Fruit fly (Drosophila melanogaster): ENCODE results near the gene RpL17.

RpL17 gene

DNA sequence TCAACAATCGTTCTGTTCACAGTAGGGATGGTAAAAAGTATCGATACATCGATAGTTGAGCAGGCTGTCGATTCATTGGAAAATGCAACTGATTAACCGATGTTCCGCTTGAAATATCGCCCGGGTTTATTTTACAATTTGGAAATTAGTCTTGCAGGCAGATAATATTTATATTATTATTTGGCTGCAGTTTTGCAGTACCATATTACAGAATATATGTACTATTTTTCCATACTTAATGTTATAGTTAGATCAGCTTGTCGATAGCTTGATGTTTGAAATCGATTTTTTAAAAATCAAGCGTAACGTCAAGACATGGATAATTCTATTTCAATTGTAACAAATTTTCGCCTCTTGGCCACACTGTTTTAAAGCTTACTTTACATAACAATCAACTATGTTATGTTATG lies 49.1 kb downstream of the RpL17 start, which contains the start of gene CG14442 (continued):
- peak; percentile 51 for TF ChIP-seq CG13424 (tag; optimal IDR thresholded peaks at IDR 0.05)
- no peak for TF ChIP-seq CG13123 (GFP tag; optimal IDR thresholded peaks at IDR 0.05)
- peak; percentile 18 for TF ChIP-seq CG16863 (GFP tag; optimal IDR thresholded peaks at IDR 0.05)
- peak; percentile 28; the same call in 1 of the 2 replicates for TF ChIP-seq ssp (GFP tag; IDR thresholded peaks at IDR 0.05)
- peak; percentile 29 for TF ChIP-seq CG13296 (GFP tag; optimal IDR thresholded peaks at IDR 0.05)
- no peak for TF ChIP-seq CG10979 (tag; optimal IDR thresholded peaks at IDR 0.05)
- no peak for TF ChIP-seq CG1832 (GFP tag; optimal IDR thresholded peaks at IDR 0.05)
- TF ChIP-seq tgo (GFP tag; IDR thresholded peaks at IDR 0.05) = no peak
- no peak for TF ChIP-seq H2.0 (GFP tag; IDR thresholded peaks at IDR 0.05)
- TF ChIP-seq NC2α (GFP tag; optimal IDR thresholded peaks at IDR 0.05) = no peak
- TF ChIP-seq Pdp1 (GFP tag; optimal IDR thresholded peaks at IDR 0.05) = peak; percentile 33 to 89
- TF ChIP-seq Bdp1 (GFP tag; optimal IDR thresholded peaks at IDR 0.05) = no peak
- no peak for TF ChIP-seq CG32772 (GFP tag; IDR thresholded peaks at IDR 0.05)
- no peak for TF ChIP-seq CG4707 (GFP tag; optimal IDR thresholded peaks at IDR 0.05)
- peak; percentile 31 for TF ChIP-seq Xbp1 (GFP tag; optimal IDR thresholded peaks at IDR 0.05)
- no peak for TF ChIP-seq CG2199 (GFP tag; IDR thresholded peaks at IDR 0.05)
- no peak for TF ChIP-seq CG4820 (GFP tag; optimal IDR thresholded peaks at IDR 0.05)
- peak; percentile 71 for TF ChIP-seq lilli (GFP tag; optimal IDR thresholded peaks at IDR 0.05)
- peak; percentile 46; the same call in 1 of the 2 replicates for TF ChIP-seq CG6689 (GFP tag; IDR thresholded peaks at IDR 0.05)
- TF ChIP-seq CG11456 (GFP tag; IDR thresholded peaks at IDR 0.05) = no peak
- TF ChIP-seq CG30020 (tag; optimal IDR thresholded peaks at IDR 0.05) = peak; percentile 56
- no peak for TF ChIP-seq Nf-YB (GFP tag; optimal IDR thresholded peaks at IDR 0.05)
- TF ChIP-seq CG3838 (GFP tag; optimal IDR thresholded peaks at IDR 0.05) = peak; percentile 4
- peak; percentile 65 for TF ChIP-seq Dp (GFP tag; optimal IDR thresholded peaks at IDR 0.05)
- TF ChIP-seq bab2 (GFP tag; optimal IDR thresholded peaks at IDR 0.05) = peak; percentile 9
- TF ChIP-seq CG10959 (GFP tag; IDR thresholded peaks at IDR 0.05) = no peak
- no peak for TF ChIP-seq Tbp (GFP tag; optimal IDR thresholded peaks at IDR 0.05)
- peak; percentile 29 for TF ChIP-seq CG8924 (tag; optimal IDR thresholded peaks at IDR 0.05)
- TF ChIP-seq CG33213 (GFP tag; optimal IDR thresholded peaks at IDR 0.05) = no peak
- TF ChIP-seq CG6272 (GFP tag; IDR thresholded peaks at IDR 0.05) = no peak
- TF ChIP-seq CG43689 (GFP tag; IDR thresholded peaks at IDR 0.05) = no peak
- no peak for TF ChIP-seq CG17802 (tag; optimal IDR thresholded peaks at IDR 0.05)
- no peak for TF ChIP-seq repo (GFP tag; optimal IDR thresholded peaks at IDR 0.05)
- no peak for TF ChIP-seq CG6813 (GFP tag; optimal IDR thresholded peaks at IDR 0.05)
- peak in 1 of 3 experiments; percentile 15 for TF ChIP-seq lola (GFP tag; optimal IDR thresholded peaks at IDR 0.05)
- TF ChIP-seq gcm (GFP tag; optimal IDR thresholded peaks at IDR 0.05) = no peak
- no peak for TF ChIP-seq mirr (GFP tag; optimal IDR thresholded peaks at IDR 0.05)
- peak; percentile 93 for TF ChIP-seq knrl (GFP tag; IDR thresholded peaks at IDR 0.05; ENCODE audit: partially characterized antibody)
- TF ChIP-seq wor (GFP tag; IDR thresholded peaks at IDR 0.05) = no peak
- TF ChIP-seq crol (GFP tag; IDR thresholded peaks at IDR 0.05) = no peak
- TF ChIP-seq CG10209 (GFP tag; optimal IDR thresholded peaks at IDR 0.05) = no peak
- TF ChIP-seq ash1 (GFP tag; optimal IDR thresholded peaks at IDR 0.05) = no peak
- no peak for TF ChIP-seq Gsc (GFP tag; IDR thresholded peaks at IDR 0.05)
- TF ChIP-seq row (GFP tag; IDR thresholded peaks at IDR 0.05) = peak; percentile 78
- TF ChIP-seq CG2202 (tag; optimal IDR thresholded peaks at IDR 0.05) = no peak
- TF ChIP-seq NK7.1 (GFP tag; optimal IDR thresholded peaks at IDR 0.05) = no peak
- no peak for TF ChIP-seq D (optimal IDR thresholded peaks at IDR 0.05)
- TF ChIP-seq D (GFP tag; optimal IDR thresholded peaks at IDR 0.05) = no peak
- peak; percentile 11 for TF ChIP-seq mam (GFP tag; optimal IDR thresholded peaks at IDR 0.05)
- no peak for TF ChIP-seq cwo (GFP tag; optimal IDR thresholded peaks at IDR 0.05)
- no peak for TF ChIP-seq CG7372 (GFP tag; IDR thresholded peaks at IDR 0.05)
- no peak for TF ChIP-seq CG2875 (GFP tag; optimal IDR thresholded peaks at IDR 0.05)

Data from whole organism, embryonic.